Worm (Caenorhabditis elegans) whole organism, midembryonic: ENCODE measurements around the gene erg-28.

Experiments used
- cog-1 ChIP-seq: sonication (generic microtip); optimal IDR thresholded peaks from 2 replicates; lab custom pipeline; 2016; ENCODE audit warnings: missing genetic modification characterization, missing compliant biosample characterization
- med-1 ChIP-seq: sonication (generic microtip); optimal IDR thresholded peaks from 2 replicates; lab custom pipeline; 2017; ENCODE audit warnings: missing genetic modification characterization, mild to moderate bottlenecking, missing compliant biosample characterization, antibody characterized with exemption, missing genetic modification reagents; ENCODE audit not compliant: insufficient read depth
- ztf-29 ChIP-seq: fragments of 200-800 bp; sonication (Bioruptor generic); IDR thresholded peaks from 2 replicates; pipeline ENCODE4 v1.3.6; 2022; ENCODE audit warnings: missing genetic modification reagents, missing genetic modification characterization, missing compliant biosample characterization

DNA sequence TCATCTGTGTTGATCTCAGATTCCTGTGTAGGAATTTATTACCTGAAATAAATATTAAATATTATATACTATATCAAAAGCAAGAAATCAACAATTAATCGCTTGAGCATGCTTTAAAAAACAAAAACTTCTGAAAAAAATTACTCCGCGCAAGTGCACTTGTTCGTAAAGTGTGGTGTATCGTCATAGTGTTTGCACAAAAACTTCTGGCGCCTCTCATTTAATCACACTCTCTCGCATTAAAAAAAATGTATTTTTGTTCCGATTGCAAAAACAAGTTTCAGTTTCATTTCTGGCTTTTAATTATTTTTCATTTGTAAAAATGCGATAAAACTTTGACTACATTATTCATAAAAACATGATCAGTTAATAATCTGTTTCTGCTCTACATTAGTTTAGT lies 8.1 kb upstream of the erg-28 start, which contains the start of the genes C14C10.10 and ril-2:
- TF ChIP-seq med-1 (GFP tag; lab: Kevin White, UChicago): no peak
- no peak for TF ChIP-seq cog-1 (tag; lab: Kevin White, UChicago)
- TF ChIP-seq ztf-29 (GFP tag; lab: Robert Waterston, UW): no peak
